Fruit fly (Drosophila melanogaster): ENCODE measurements around the gene CG4558.

The CG4558 gene

DNA sequence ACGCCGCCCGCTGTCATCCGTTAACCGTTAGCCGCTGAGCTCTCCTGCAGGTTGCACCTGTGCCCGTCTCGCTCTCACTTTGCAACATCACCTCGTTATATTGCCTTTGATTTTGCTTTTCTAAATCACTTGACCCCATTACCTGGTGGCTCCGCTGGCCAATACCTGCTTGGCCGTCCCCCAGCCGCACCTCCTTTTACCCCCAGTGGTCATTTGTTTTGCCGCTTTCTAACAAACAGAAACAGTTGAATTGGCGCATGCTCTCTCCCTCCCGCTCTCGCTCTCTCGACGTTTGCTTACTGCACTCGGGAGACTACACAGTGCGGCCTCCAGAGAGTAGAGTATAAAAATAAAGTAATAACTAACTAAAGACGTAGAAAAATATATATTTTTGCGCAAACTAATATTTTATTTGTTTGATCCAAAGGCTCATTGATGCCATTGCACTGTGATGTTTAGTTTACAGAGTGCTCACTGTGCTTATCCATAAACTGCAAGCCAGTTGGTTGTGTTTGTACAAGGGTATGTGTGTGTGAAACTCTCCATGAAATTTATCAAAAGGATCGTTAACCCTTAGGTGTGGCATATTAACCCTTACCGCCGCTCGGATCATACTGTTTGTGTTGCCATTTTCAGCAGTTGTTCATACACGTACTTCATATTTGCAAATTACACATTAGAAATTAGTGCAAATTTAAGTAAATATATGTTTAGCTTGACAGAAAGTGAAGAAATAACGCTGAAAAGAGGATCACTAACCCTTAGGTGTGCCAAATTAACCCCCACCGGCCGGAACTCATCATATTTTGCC is 44.9 kb upstream of the CG4558 start (continued):
- TF ChIP-seq fd85E (GFP tag; optimal IDR thresholded peaks at IDR 0.05), result peak; percentile 55
- TF ChIP-seq net (GFP tag; optimal IDR thresholded peaks at IDR 0.05), result peak; percentile 94
- peak; percentile 80 for TF ChIP-seq CG16779 (tag; optimal IDR thresholded peaks at IDR 0.05)
- peak; percentile 95 for TF ChIP-seq Met (GFP tag; optimal IDR thresholded peaks at IDR 0.05)
- TF ChIP-seq CG6808 (GFP tag; optimal IDR thresholded peaks at IDR 0.05), result peak; percentile 61
- peak; percentile 85 for TF ChIP-seq Eip93F (GFP tag; optimal IDR thresholded peaks at IDR 0.05)
- peak; percentile 96 for TF ChIP-seq Hr39 (GFP tag; optimal IDR thresholded peaks at IDR 0.05)
- peak; percentile 94 for TF ChIP-seq cyc (GFP tag; optimal IDR thresholded peaks at IDR 0.05)
- TF ChIP-seq Eip78C (GFP tag), result peak; percentile 98
- TF ChIP-seq CG10631 (GFP tag; optimal IDR thresholded peaks at IDR 0.05), result peak; percentile 91
- TF ChIP-seq topi (GFP tag; optimal IDR thresholded peaks at IDR 0.05), result peak; percentile 93
- peak; percentile 95 for TF ChIP-seq OdsH (GFP tag; optimal IDR thresholded peaks at IDR 0.05)
- peak; percentile 90 for TF ChIP-seq Lpt (GFP tag; optimal IDR thresholded peaks at IDR 0.05)
- peak; percentile 76 for TF ChIP-seq CG11902 (GFP tag; optimal IDR thresholded peaks at IDR 0.05)
- TF ChIP-seq vri (GFP tag; optimal IDR thresholded peaks at IDR 0.05), result peak; percentile 93
- no peak for TF ChIP-seq spab (GFP tag; optimal IDR thresholded peaks at IDR 0.05)
- peak; percentile 88 for TF ChIP-seq CG34406 (GFP tag; optimal IDR thresholded peaks at IDR 0.05)
- peak; percentile 95 for TF ChIP-seq Hr4 (GFP tag; optimal IDR thresholded peaks at IDR 0.05)
- TF ChIP-seq CG1621 (tag; optimal IDR thresholded peaks at IDR 0.05), result peak; percentile 75
- peak; percentile 95 for TF ChIP-seq Sox14 (GFP tag; optimal IDR thresholded peaks at IDR 0.05)
- TF ChIP-seq Smox (GFP tag; optimal IDR thresholded peaks at IDR 0.05), result peak; percentile 94
- peak; percentile 78 for TF ChIP-seq Ets96B (tag; optimal IDR thresholded peaks at IDR 0.05)
- peak; percentile 67 to 75 for TF ChIP-seq ss (GFP tag; optimal IDR thresholded peaks at IDR 0.05)

DNA sequence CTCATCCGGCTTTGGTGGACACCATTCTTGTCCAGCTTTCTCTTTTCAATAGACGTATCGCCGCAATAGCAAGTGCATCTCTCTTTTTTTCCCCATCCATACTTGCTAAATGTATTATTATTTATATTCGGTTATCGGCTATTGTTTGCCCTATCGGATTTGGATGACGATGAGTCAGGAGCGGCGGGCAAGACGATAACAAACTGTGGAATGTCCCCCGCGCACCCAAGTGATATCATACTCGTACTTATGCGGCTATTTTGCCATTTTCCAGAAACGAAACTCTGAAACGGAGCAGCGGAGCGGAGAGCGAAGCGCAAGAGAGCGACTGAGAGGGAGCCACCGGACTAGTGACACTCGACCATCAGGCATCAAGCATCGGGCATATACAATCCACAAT is 44.2 kb upstream of the CG4558 start:
- TF ChIP-seq fd59A (GFP tag; optimal IDR thresholded peaks at IDR 0.05) (no peak), CG8319 (GFP tag; optimal IDR thresholded peaks at IDR 0.05) (no peak), Eip93F (GFP tag; optimal IDR thresholded peaks at IDR 0.05) (peak; percentile 17), vri (GFP tag; optimal IDR thresholded peaks at IDR 0.05) (peak; percentile 74), Ets96B (tag; optimal IDR thresholded peaks at IDR 0.05) (no peak), CG6276 (GFP tag; optimal IDR thresholded peaks at IDR 0.05) (no peak), Eip75B (GFP tag; optimal IDR thresholded peaks at IDR 0.05) (no peak)

DNA sequence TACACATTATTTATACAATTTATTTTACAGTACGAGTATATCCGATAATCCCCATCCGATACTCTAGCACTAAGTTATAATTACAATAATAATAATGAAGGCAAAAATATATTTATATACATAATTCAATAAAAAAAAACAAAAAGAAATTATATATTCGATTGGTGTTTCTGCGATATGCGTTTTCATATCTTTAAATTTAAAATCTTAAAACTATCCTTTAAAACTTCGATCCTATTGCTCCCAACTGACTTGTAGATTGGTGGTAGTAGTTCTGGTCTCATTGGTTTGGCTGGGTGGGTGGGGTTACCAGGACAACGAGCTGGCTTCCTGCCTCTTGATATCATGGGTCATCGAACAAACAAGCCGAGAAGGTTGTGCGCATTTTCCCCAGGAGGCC is 35.9 kb upstream of the CG4558 start, which contains the start of gene iav:
Gene iav (plus strand): TSS at position 301 of the 400 bp plus-strand sequence.
- TF ChIP-seq Blimp-1 (GFP tag; optimal IDR thresholded peaks at IDR 0.05), result no peak
- TF ChIP-seq topi (GFP tag; optimal IDR thresholded peaks at IDR 0.05), result no peak
- TF ChIP-seq Sox15 (GFP tag; optimal IDR thresholded peaks at IDR 0.05), result no peak
- no peak for TF ChIP-seq CG16779 (tag; optimal IDR thresholded peaks at IDR 0.05)
- TF ChIP-seq CG9139 (GFP tag; optimal IDR thresholded peaks at IDR 0.05), result no peak
- no peak for TF ChIP-seq Hr4 (GFP tag; optimal IDR thresholded peaks at IDR 0.05)
- no peak for TF ChIP-seq fkh (GFP tag; optimal IDR thresholded peaks at IDR 0.05)

DNA sequence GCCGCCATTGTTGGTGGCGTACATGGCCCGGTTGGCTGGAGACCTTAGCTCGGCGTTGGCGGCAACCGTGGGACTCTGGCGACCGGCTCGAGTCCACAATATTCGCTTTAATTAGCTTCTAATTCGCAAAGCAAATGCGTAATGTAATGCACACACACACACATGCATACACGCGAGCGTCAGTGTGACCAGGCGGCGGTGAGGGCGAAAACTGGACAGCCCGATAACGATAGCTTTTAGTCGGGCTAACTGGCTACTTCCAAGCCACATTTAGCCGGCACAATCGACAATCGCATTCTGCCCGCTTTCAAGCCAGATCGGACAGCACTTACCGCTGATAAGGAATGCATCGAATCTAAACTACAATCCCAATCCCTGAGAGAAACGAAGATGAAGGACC is 28.9 kb upstream of the CG4558 start, which contains the start of the genes Nf-YC and xit:
Gene Nf-YC (minus strand): TSS at position 217 of the 400 bp plus-strand sequence.
Gene xit (plus strand): TSS at position 314 of the 400 bp plus-strand sequence.
- TF ChIP-seq net (GFP tag; optimal IDR thresholded peaks at IDR 0.05), result no peak
- no peak for TF ChIP-seq CG34406 (GFP tag; optimal IDR thresholded peaks at IDR 0.05)
- no peak for TF ChIP-seq CG6792 (GFP tag; optimal IDR thresholded peaks at IDR 0.05)
- no peak for TF ChIP-seq CG10669 (GFP tag; optimal IDR thresholded peaks at IDR 0.05)
- no peak for TF ChIP-seq Hr39 (GFP tag; optimal IDR thresholded peaks at IDR 0.05)
- TF ChIP-seq cyc (GFP tag; optimal IDR thresholded peaks at IDR 0.05), result no peak
- no peak for TF ChIP-seq CG4318 (GFP tag; optimal IDR thresholded peaks at IDR 0.05)
- no peak for TF ChIP-seq acj6 (GFP tag; optimal IDR thresholded peaks at IDR 0.05)
- TF ChIP-seq fd85E (GFP tag; optimal IDR thresholded peaks at IDR 0.05), result no peak
- TF ChIP-seq Ets21C (GFP tag; optimal IDR thresholded peaks at IDR 0.05), result no peak

All from whole organism, prepupa.